Worm (Caenorhabditis elegans) whole organism, mixed stage, embryonic: Measurements from ENCODE around the gene bir-1.

Source experiments
- M03D4.4 ChIP-seq: sonication (generic microtip); optimal IDR thresholded peaks from 2 replicates; lab custom pipeline; 2017; ENCODE audit warnings: mild to moderate bottlenecking, missing genetic modification characterization, missing compliant biosample characterization
- bed-3 ChIP-seq: fragments of 200-800 bp; sonication (Bioruptor generic); optimal IDR thresholded peaks from 3 replicates; lab custom pipeline; 2018; ENCODE audit warnings: mild to moderate bottlenecking, missing genetic modification characterization, moderate library complexity, missing compliant biosample characterization
- blmp-1 ChIP-seq: fragments of 150-350 bp; optimal IDR thresholded peaks from 2 replicates; lab custom pipeline; 2014; ENCODE audit warnings: missing biosample characterization, missing genetic modification characterization
- ceh-39 ChIP-seq: fragments of 150-350 bp; optimal IDR thresholded peaks from 2 replicates; lab custom pipeline; 2014; ENCODE audit warnings: missing biosample characterization, missing genetic modification characterization
- ceh-43 ChIP-seq: fragments of 200-800 bp; sonication (Bioruptor generic); optimal IDR thresholded peaks from 2 replicates; lab custom pipeline; 2018; ENCODE audit warnings: mild to moderate bottlenecking, missing genetic modification characterization, moderate library complexity, missing compliant biosample characterization
- ceh-83 ChIP-seq: fragments of 200-800 bp; sonication (Bioruptor generic); optimal IDR thresholded peaks from 2 replicates; lab custom pipeline; 2018; ENCODE audit warnings: mild to moderate bottlenecking, missing genetic modification characterization, missing compliant biosample characterization
- ces-1 ChIP-seq: fragments of 150-350 bp; optimal IDR thresholded peaks from 2 replicates; lab custom pipeline; 2014; ENCODE audit warnings: missing biosample characterization, missing genetic modification reagents, missing genetic modification characterization
- cnd-1 ChIP-seq: fragments of 200-800 bp; sonication (Bioruptor generic); optimal IDR thresholded peaks from 2 replicates; lab custom pipeline; 2018; ENCODE audit warnings: mild to moderate bottlenecking, missing genetic modification characterization, missing compliant biosample characterization
- drap-1 ChIP-seq: fragments of 200-800 bp; sonication (Bioruptor generic); optimal IDR thresholded peaks from 3 replicates; lab custom pipeline; 2018; ENCODE audit warnings: mild to moderate bottlenecking, missing genetic modification characterization, missing compliant biosample characterization
- elt-1 ChIP-seq: sonication (generic microtip); optimal IDR thresholded peaks from 2 replicates; lab custom pipeline; 2017; ENCODE audit warnings: missing genetic modification characterization, mild to moderate bottlenecking, missing compliant biosample characterization, antibody characterized with exemption, moderate library complexity, borderline replicate concordance; ENCODE audit not compliant: insufficient read depth
- elt-3 ChIP-seq: fragments of 150-350 bp; optimal IDR thresholded peaks from 2 replicates; lab custom pipeline; 2014; ENCODE audit warnings: missing biosample characterization, missing genetic modification characterization
- flh-1 ChIP-seq: fragments of 200-800 bp; sonication (Bioruptor generic); optimal IDR thresholded peaks from 2 replicates; lab custom pipeline; 2018; ENCODE audit warnings: mild to moderate bottlenecking, missing genetic modification characterization, moderate library complexity, missing compliant biosample characterization
- ham-2 ChIP-seq: fragments of 200-800 bp; sonication (Bioruptor generic); optimal IDR thresholded peaks from 2 replicates; lab custom pipeline; 2018; ENCODE audit warnings: mild to moderate bottlenecking, missing genetic modification characterization, missing compliant biosample characterization
- lin-13 ChIP-seq: fragments of 150-350 bp; optimal IDR thresholded peaks from 2 replicates; lab custom pipeline; 2014; ENCODE audit warnings: missing biosample characterization, missing genetic modification characterization
- lin-32 ChIP-seq: fragments of 200-800 bp; sonication (Bioruptor generic); optimal IDR thresholded peaks from 2 replicates; lab custom pipeline; 2018; ENCODE audit warnings: mild to moderate bottlenecking, missing genetic modification characterization, missing compliant biosample characterization
- lsy-2 ChIP-seq: fragments of 150-350 bp; optimal IDR thresholded peaks from 2 replicates; lab custom pipeline; 2014; ENCODE audit warnings: missing biosample characterization, missing genetic modification characterization
- mab-5 ChIP-seq: fragments of 150-350 bp; optimal IDR thresholded peaks from 2 replicates; lab custom pipeline; 2014; ENCODE audit warnings: missing biosample characterization, missing genetic modification characterization
- mep-1 ChIP-seq: fragments of 150-350 bp; optimal IDR thresholded peaks from 2 replicates; lab custom pipeline; 2017; ENCODE audit warnings: missing biosample characterization, missing genetic modification reagents, missing genetic modification characterization, inconsistent platforms
- mls-2 ChIP-seq: sonication (generic microtip); optimal IDR thresholded peaks from 2 replicates; lab custom pipeline; 2016; ENCODE audit warnings: mild to moderate bottlenecking, missing genetic modification characterization, moderate library complexity, missing compliant biosample characterization
- nhr-12 ChIP-seq: fragments of 150-350 bp; optimal IDR thresholded peaks from 2 replicates; lab custom pipeline; 2014; ENCODE audit warnings: missing biosample characterization, missing genetic modification characterization
- nhr-2 ChIP-seq: fragments of 150-350 bp; optimal IDR thresholded peaks from 2 replicates; lab custom pipeline; 2014; ENCODE audit warnings: missing biosample characterization, missing genetic modification characterization
- nhr-237 ChIP-seq: fragments of 150-350 bp; optimal IDR thresholded peaks from 2 replicates; lab custom pipeline; 2014; ENCODE audit warnings: missing biosample characterization, missing genetic modification characterization
- nhr-76 ChIP-seq: sonication (generic microtip); optimal IDR thresholded peaks from 2 replicates; lab custom pipeline; 2017; ENCODE audit warnings: missing biosample characterization, missing genetic modification characterization
- pha-4 ChIP-seq: fragments of 150-350 bp; optimal IDR thresholded peaks from 2 replicates; lab custom pipeline; 2018; ENCODE audit warnings: missing biosample characterization, missing genetic modification reagents, missing genetic modification characterization
- sem-2 ChIP-seq: fragments of 200-800 bp; sonication (Bioruptor generic); optimal IDR thresholded peaks from 2 replicates; lab custom pipeline; 2018; ENCODE audit warnings: mild to moderate bottlenecking, missing genetic modification characterization, missing compliant biosample characterization
- snpc-4 ChIP-seq: fragments of 150-350 bp; optimal IDR thresholded peaks from 2 replicates; lab custom pipeline; 2014; ENCODE audit warnings: missing biosample characterization, missing genetic modification characterization
- sptf-1 ChIP-seq: sonication (generic microtip); optimal IDR thresholded peaks from 2 replicates; lab custom pipeline; 2017; ENCODE audit warnings: mild to moderate bottlenecking, missing genetic modification characterization, moderate library complexity, missing compliant biosample characterization
- tbx-8 ChIP-seq: fragments of 200-800 bp; sonication (Bioruptor generic); optimal IDR thresholded peaks from 2 replicates; lab custom pipeline; 2018; ENCODE audit warnings: mild to moderate bottlenecking, missing genetic modification characterization, moderate library complexity, missing compliant biosample characterization
- unc-120 ChIP-seq: sonication (generic microtip); optimal IDR thresholded peaks from 2 replicates; lab custom pipeline; 2017; ENCODE audit warnings: missing genetic modification characterization, missing compliant biosample characterization; ENCODE audit not compliant: poor library complexity, severe bottlenecking
- unc-39 ChIP-seq: fragments of 150-350 bp; optimal IDR thresholded peaks from 2 replicates; lab custom pipeline; 2014; ENCODE audit warnings: missing biosample characterization, missing genetic modification characterization
- unc-62 ChIP-seq: fragments of 150-350 bp; optimal IDR thresholded peaks from 2 replicates; lab custom pipeline; 2014; ENCODE audit warnings: missing biosample characterization, missing genetic modification reagents, missing genetic modification characterization
- zip-8 ChIP-seq: fragments of 150-350 bp; optimal IDR thresholded peaks from 2 replicates; lab custom pipeline; 2014; ENCODE audit warnings: missing biosample characterization, missing genetic modification characterization
- ztf-11 ChIP-seq: fragments of 150-350 bp; optimal IDR thresholded peaks from 2 replicates; lab custom pipeline; 2014; ENCODE audit warnings: missing biosample characterization, missing genetic modification characterization

The bir-1 gene

DNA sequence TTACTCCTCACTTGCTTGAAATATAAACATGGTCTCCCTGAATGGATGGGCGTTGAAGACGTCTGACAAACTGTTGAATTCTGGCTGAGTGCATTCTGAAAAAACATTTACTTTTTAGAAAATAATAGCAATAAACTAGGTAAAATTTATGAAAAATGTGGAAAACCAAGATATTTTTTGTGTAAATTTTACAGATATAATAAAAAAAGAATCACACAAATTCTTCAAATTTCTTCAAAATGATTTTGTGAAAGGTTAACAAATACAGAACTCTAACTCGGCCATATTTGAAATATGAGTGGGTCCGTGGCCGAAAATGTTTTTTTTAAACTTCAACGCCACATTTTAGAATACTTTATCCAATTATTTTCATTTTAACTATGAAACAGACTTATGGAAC, 26.1 kb upstream of the bir-1 start, which contains the start of gene glb-15:
Gene glb-15 (minus strand): TSS at position 101 of the 400 bp plus-strand sequence.
- TF ChIP-seq sptf-1 = no peak
- TF ChIP-seq mab-5 (tag; lab: Kevin White, UChicago) = no peak
- no peak for TF ChIP-seq unc-62 (GFP tag; lab: Kevin White, UChicago)
- no peak for TF ChIP-seq mls-2
- TF ChIP-seq nhr-76 (tag; lab: Kevin White, UChicago) = no peak
- no peak for TF ChIP-seq M03D4.4
- TF ChIP-seq nhr-12 = no peak
- TF ChIP-seq lsy-2 = no peak
- TF ChIP-seq snpc-4 = no peak
- TF ChIP-seq ceh-83 (GFP tag; lab: Kevin White, UChicago) = no peak
- TF ChIP-seq ham-2 (GFP tag; lab: Kevin White, UChicago) = no peak
- no peak for TF ChIP-seq mep-1
- TF ChIP-seq, all 35 proteins: peak for 0

- TF ChIP-seq elt-1 (no peak), mls-2 (no peak), tbx-8 (GFP tag; lab: Kevin White, UChicago) (no peak), unc-39 (no peak), elt-3 (no peak), unc-120 (no peak), ham-2 (GFP tag; lab: Kevin White, UChicago) (no peak), cnd-1 (tag; lab: Kevin White, UChicago) (no peak), mab-5 (tag; lab: Kevin White, UChicago) (no peak)
Measured at ce11 chrV:11620081-11620480, 24.2 kb upstream of the bir-1 start.

- TF ChIP-seq nhr-76 (tag; lab: Kevin White, UChicago) (no peak), mep-1 (no peak), unc-120 (no peak), sptf-1 (no peak), ceh-39 (tag; lab: Kevin White, UChicago) (no peak), unc-62 (GFP tag; lab: Kevin White, UChicago) (no peak), elt-3 (no peak), flh-1 (GFP tag; lab: Kevin White, UChicago) (no peak), drap-1 (GFP tag; lab: Kevin White, UChicago) (no peak), M03D4.4 (no peak), ceh-43 (no peak), ham-2 (GFP tag; lab: Kevin White, UChicago) (no peak), nhr-237 (tag; lab: Kevin White, UChicago) (no peak), nhr-2 (no peak), ceh-83 (GFP tag; lab: Kevin White, UChicago) (no peak), lin-32 (GFP tag; lab: Kevin White, UChicago) (no peak), lsy-2 (no peak)
- TF ChIP-seq, all 35 proteins: peak for 0
Measured at ce11 chrV:11621276-11621675, 23.0 kb upstream of the bir-1 start.

- peak; percentile 4 for TF ChIP-seq ces-1 (GFP tag; lab: Kevin White, UChicago)
- no peak for TF ChIP-seq drap-1 (GFP tag; lab: Kevin White, UChicago)
- no peak for TF ChIP-seq lin-13 (tag; lab: Kevin White, UChicago)
- TF ChIP-seq, all 35 proteins: peak for 1
Measured at ce11 chrV:11624954-11625353, 19.3 kb upstream of the bir-1 start.

DNA sequence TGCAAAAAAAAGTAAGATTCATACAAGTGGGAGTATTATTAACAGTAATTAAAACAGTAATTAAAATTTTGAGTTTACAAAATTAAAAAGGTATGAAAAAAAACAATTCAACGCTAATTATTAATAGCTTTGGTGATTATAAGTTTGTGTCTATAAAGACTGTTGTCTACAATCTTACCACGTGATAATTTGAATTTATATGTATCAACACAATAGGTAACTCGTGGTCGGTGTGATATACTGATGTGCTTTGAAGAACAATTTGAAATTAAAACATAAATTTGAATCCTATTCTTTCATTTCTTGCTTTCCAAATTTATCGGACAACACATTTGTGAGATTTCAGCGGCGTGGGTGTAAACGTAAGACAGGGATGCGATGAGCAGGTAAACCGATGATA, 16.4 kb upstream of the bir-1 start:
- TF ChIP-seq sem-2 (GFP tag; lab: Kevin White, UChicago) = no peak
- no peak for TF ChIP-seq ztf-11 (tag; lab: Kevin White, UChicago)
- no peak for TF ChIP-seq lin-13 (tag; lab: Kevin White, UChicago)
- no peak for TF ChIP-seq nhr-2
- no peak for TF ChIP-seq mep-1
- TF ChIP-seq lin-32 (GFP tag; lab: Kevin White, UChicago) = no peak
- TF ChIP-seq tbx-8 (GFP tag; lab: Kevin White, UChicago) = no peak
- no peak for TF ChIP-seq blmp-1 (tag; lab: Kevin White, UChicago)
- no peak for TF ChIP-seq nhr-237 (tag; lab: Kevin White, UChicago)
- TF ChIP-seq ceh-83 (GFP tag; lab: Kevin White, UChicago) = no peak
- no peak for TF ChIP-seq pha-4 (tag; lab: Kevin White, UChicago)
- TF ChIP-seq mls-2 = no peak
- no peak for TF ChIP-seq nhr-12
- no peak for TF ChIP-seq flh-1 (GFP tag; lab: Kevin White, UChicago)
- no peak for TF ChIP-seq bed-3
- no peak for TF ChIP-seq ceh-39 (tag; lab: Kevin White, UChicago)
- TF ChIP-seq unc-62 (GFP tag; lab: Kevin White, UChicago) = no peak
- no peak for TF ChIP-seq zip-8 (tag; lab: Kevin White, UChicago)
- TF ChIP-seq ham-2 (GFP tag; lab: Kevin White, UChicago) = no peak
